Worm (Caenorhabditis elegans) whole organism, mixed stage, embryonic: ENCODE results near the gene prdh-1.
A peak's percentile ranks its signal among the peaks of the same experiment; 100 is the strongest.

Experiments used
- M03D4.4 ChIP-seq: sonication (generic microtip); optimal IDR thresholded peaks from 2 replicates; lab custom pipeline; 2017; ENCODE audit warnings: mild to moderate bottlenecking, missing genetic modification characterization, missing compliant biosample characterization
- bed-3 ChIP-seq: fragments of 200-800 bp; sonication (Bioruptor generic); optimal IDR thresholded peaks from 3 replicates; lab custom pipeline; 2018; ENCODE audit warnings: mild to moderate bottlenecking, missing genetic modification characterization, moderate library complexity, missing compliant biosample characterization
- ceh-43 ChIP-seq: fragments of 200-800 bp; sonication (Bioruptor generic); optimal IDR thresholded peaks from 2 replicates; lab custom pipeline; 2018; ENCODE audit warnings: mild to moderate bottlenecking, missing genetic modification characterization, moderate library complexity, missing compliant biosample characterization
- ces-1 ChIP-seq: fragments of 150-350 bp; optimal IDR thresholded peaks from 2 replicates; lab custom pipeline; 2014; ENCODE audit warnings: missing biosample characterization, missing genetic modification reagents, missing genetic modification characterization
- cnd-1 ChIP-seq: fragments of 200-800 bp; sonication (Bioruptor generic); optimal IDR thresholded peaks from 2 replicates; lab custom pipeline; 2018; ENCODE audit warnings: mild to moderate bottlenecking, missing genetic modification characterization, missing compliant biosample characterization
- drap-1 ChIP-seq: fragments of 200-800 bp; sonication (Bioruptor generic); optimal IDR thresholded peaks from 3 replicates; lab custom pipeline; 2018; ENCODE audit warnings: mild to moderate bottlenecking, missing genetic modification characterization, missing compliant biosample characterization
- elt-1 ChIP-seq: sonication (generic microtip); optimal IDR thresholded peaks from 2 replicates; lab custom pipeline; 2017; ENCODE audit warnings: missing genetic modification characterization, mild to moderate bottlenecking, missing compliant biosample characterization, antibody characterized with exemption, moderate library complexity, borderline replicate concordance; ENCODE audit not compliant: insufficient read depth
- elt-3 ChIP-seq: fragments of 150-350 bp; optimal IDR thresholded peaks from 2 replicates; lab custom pipeline; 2014; ENCODE audit warnings: missing biosample characterization, missing genetic modification characterization
- flh-1 ChIP-seq: fragments of 200-800 bp; sonication (Bioruptor generic); optimal IDR thresholded peaks from 2 replicates; lab custom pipeline; 2018; ENCODE audit warnings: mild to moderate bottlenecking, missing genetic modification characterization, moderate library complexity, missing compliant biosample characterization
- ham-2 ChIP-seq: fragments of 200-800 bp; sonication (Bioruptor generic); optimal IDR thresholded peaks from 2 replicates; lab custom pipeline; 2018; ENCODE audit warnings: mild to moderate bottlenecking, missing genetic modification characterization, missing compliant biosample characterization
- hlh-1 ChIP-seq: fragments of 150-350 bp; optimal IDR thresholded peaks from 2 replicates; lab custom pipeline; 2014; ENCODE audit warnings: missing biosample characterization, missing genetic modification reagents, missing genetic modification characterization
- lin-13 ChIP-seq: fragments of 150-350 bp; optimal IDR thresholded peaks from 2 replicates; lab custom pipeline; 2014; ENCODE audit warnings: missing biosample characterization, missing genetic modification characterization
- lin-32 ChIP-seq: fragments of 200-800 bp; sonication (Bioruptor generic); optimal IDR thresholded peaks from 2 replicates; lab custom pipeline; 2018; ENCODE audit warnings: mild to moderate bottlenecking, missing genetic modification characterization, missing compliant biosample characterization
- lsy-2 ChIP-seq: fragments of 150-350 bp; optimal IDR thresholded peaks from 2 replicates; lab custom pipeline; 2014; ENCODE audit warnings: missing biosample characterization, missing genetic modification characterization
- mab-5 ChIP-seq: fragments of 150-350 bp; optimal IDR thresholded peaks from 2 replicates; lab custom pipeline; 2014; ENCODE audit warnings: missing biosample characterization, missing genetic modification characterization
- mep-1 ChIP-seq: fragments of 150-350 bp; optimal IDR thresholded peaks from 2 replicates; lab custom pipeline; 2017; ENCODE audit warnings: missing biosample characterization, missing genetic modification reagents, missing genetic modification characterization, inconsistent platforms
- mls-2 ChIP-seq: sonication (generic microtip); optimal IDR thresholded peaks from 2 replicates; lab custom pipeline; 2016; ENCODE audit warnings: mild to moderate bottlenecking, missing genetic modification characterization, moderate library complexity, missing compliant biosample characterization
- nhr-12 ChIP-seq: fragments of 150-350 bp; optimal IDR thresholded peaks from 2 replicates; lab custom pipeline; 2014; ENCODE audit warnings: missing biosample characterization, missing genetic modification characterization
- nhr-2 ChIP-seq: fragments of 150-350 bp; optimal IDR thresholded peaks from 2 replicates; lab custom pipeline; 2014; ENCODE audit warnings: missing biosample characterization, missing genetic modification characterization
- nhr-237 ChIP-seq: fragments of 150-350 bp; optimal IDR thresholded peaks from 2 replicates; lab custom pipeline; 2014; ENCODE audit warnings: missing biosample characterization, missing genetic modification characterization
- nhr-28 ChIP-seq: fragments of 150-350 bp; optimal IDR thresholded peaks from 2 replicates; lab custom pipeline; 2014; ENCODE audit warnings: missing biosample characterization, missing genetic modification characterization
- nhr-76 ChIP-seq: sonication (generic microtip); optimal IDR thresholded peaks from 2 replicates; lab custom pipeline; 2017; ENCODE audit warnings: missing biosample characterization, missing genetic modification characterization
- pha-4 ChIP-seq: fragments of 150-350 bp; optimal IDR thresholded peaks from 2 replicates; lab custom pipeline; 2018; ENCODE audit warnings: missing biosample characterization, missing genetic modification reagents, missing genetic modification characterization
- sem-2 ChIP-seq: fragments of 200-800 bp; sonication (Bioruptor generic); optimal IDR thresholded peaks from 2 replicates; lab custom pipeline; 2018; ENCODE audit warnings: mild to moderate bottlenecking, missing genetic modification characterization, missing compliant biosample characterization
- snpc-4 ChIP-seq: fragments of 150-350 bp; optimal IDR thresholded peaks from 2 replicates; lab custom pipeline; 2014; ENCODE audit warnings: missing biosample characterization, missing genetic modification characterization
- sptf-1 ChIP-seq: sonication (generic microtip); optimal IDR thresholded peaks from 2 replicates; lab custom pipeline; 2017; ENCODE audit warnings: mild to moderate bottlenecking, missing genetic modification characterization, moderate library complexity, missing compliant biosample characterization
- tbx-8 ChIP-seq: fragments of 200-800 bp; sonication (Bioruptor generic); optimal IDR thresholded peaks from 2 replicates; lab custom pipeline; 2018; ENCODE audit warnings: mild to moderate bottlenecking, missing genetic modification characterization, moderate library complexity, missing compliant biosample characterization
- unc-120 ChIP-seq: sonication (generic microtip); optimal IDR thresholded peaks from 2 replicates; lab custom pipeline; 2017; ENCODE audit warnings: missing genetic modification characterization, missing compliant biosample characterization; ENCODE audit not compliant: poor library complexity, severe bottlenecking
- unc-39 ChIP-seq: fragments of 150-350 bp; optimal IDR thresholded peaks from 2 replicates; lab custom pipeline; 2014; ENCODE audit warnings: missing biosample characterization, missing genetic modification characterization
- unc-62 ChIP-seq: fragments of 150-350 bp; optimal IDR thresholded peaks from 2 replicates; lab custom pipeline; 2014; ENCODE audit warnings: missing biosample characterization, missing genetic modification reagents, missing genetic modification characterization
- zip-8 ChIP-seq: fragments of 150-350 bp; optimal IDR thresholded peaks from 2 replicates; lab custom pipeline; 2014; ENCODE audit warnings: missing biosample characterization, missing genetic modification characterization
- ztf-11 ChIP-seq: fragments of 150-350 bp; optimal IDR thresholded peaks from 2 replicates; lab custom pipeline; 2014; ENCODE audit warnings: missing biosample characterization, missing genetic modification characterization

prdh-1 gene

DNA sequence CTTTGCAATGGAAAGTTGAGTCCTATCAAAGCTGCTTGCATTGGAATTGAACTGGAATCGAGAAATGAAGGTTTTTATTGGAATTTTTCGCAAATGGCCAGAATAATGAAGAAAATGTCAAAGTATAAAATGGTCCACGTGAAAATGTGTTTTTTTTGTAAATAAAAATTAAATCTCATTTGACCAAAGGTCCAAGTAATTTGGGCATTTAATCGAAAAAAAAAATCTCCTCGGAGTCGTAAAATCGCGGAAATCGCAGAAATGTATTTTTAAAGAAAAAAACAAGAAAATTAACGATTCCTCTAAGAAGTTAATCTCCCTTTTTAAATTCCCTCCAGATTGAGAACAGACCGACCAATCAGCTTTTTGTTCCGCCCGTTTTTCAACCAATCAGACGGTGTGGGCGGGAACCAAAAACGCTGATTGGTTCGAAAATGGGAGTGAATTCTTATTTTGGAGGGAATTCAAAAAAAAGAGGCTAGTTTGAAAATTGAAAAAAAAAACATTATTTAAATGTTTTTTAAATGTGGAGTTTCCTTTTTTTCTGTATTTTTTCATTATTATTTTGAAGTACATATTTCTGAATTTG is at the start of gene prdh-1:
Gene prdh-1 (minus strand): TSS at position 51 of the 589 bp plus-strand sequence.
- TF ChIP-seq nhr-76 (no peak), ces-1 (no peak), nhr-2 (no peak), cnd-1 (no peak), M03D4.4 (no peak), nhr-28 (tag; lab: Kevin White, UChicago) (no peak), ceh-43 (no peak), mab-5 (tag; lab: Kevin White, UChicago) (no peak), mls-2 (no peak), lin-32 (GFP tag; lab: Kevin White, UChicago) (no peak), elt-1 (tag; lab: Kevin White, UChicago) (no peak), unc-39 (no peak)

DNA sequence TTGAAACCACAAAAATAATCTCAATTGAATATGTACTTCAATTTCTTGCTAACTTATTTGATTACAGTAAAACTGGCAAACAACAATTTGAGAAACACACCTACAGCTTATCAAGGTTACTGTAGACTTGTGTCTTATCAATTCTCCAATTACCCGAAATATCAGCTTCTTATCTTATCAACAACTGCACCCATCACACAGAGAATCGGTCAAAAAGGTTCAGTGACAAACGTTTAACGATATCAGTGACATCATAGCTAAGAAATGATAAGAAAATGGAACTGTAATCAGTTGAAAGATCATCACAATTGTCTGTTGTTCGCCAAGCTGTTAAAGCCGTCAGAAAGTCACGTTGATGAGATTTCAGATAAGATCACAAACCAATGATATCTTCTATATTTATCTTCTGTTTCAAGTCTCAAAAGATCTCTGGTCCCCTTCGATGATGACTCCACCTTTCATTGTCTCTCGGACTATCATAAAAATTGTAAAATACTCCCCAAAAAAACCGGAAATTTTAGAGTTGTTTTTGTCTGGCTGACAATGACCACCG is 42.9 kb upstream of the prdh-1 start:
- TF ChIP-seq elt-1 (tag; lab: Kevin White, UChicago) = peak; percentile 89
- TF ChIP-seq elt-3 (tag; lab: Kevin White, UChicago) = peak; percentile 95
- TF ChIP-seq nhr-2 = peak; percentile 17
- no peak for TF ChIP-seq ham-2 (GFP tag; lab: Kevin White, UChicago)
- TF ChIP-seq pha-4 (tag; lab: Kevin White, UChicago) = peak; percentile 9
- TF ChIP-seq lsy-2 (tag; lab: Kevin White, UChicago) = peak; percentile 5
- TF ChIP-seq, all 35 proteins: peak for 5

DNA sequence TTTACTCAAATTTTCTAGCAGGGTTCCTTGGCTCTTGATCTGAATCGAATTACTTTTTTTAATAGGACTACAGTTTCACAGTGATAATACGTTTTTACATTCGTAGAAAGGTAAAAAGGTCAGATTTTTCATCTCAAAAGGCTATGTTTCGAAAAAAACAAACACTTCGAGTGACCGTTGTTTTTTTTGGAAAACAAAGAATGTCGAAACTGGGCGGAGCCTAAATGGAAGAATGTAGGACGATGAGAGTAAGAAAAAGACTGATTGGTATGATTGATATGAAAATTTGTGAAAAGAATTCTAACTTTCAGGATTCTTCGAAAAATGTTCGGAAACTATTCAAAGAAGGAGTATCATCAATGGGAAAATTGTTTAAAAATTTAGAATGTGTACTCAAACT is 36.5 kb upstream of the prdh-1 start, which contains the start of gene Y37A1A.2:
Gene Y37A1A.2 (minus strand): TSS at position 101 of the 400 bp plus-strand sequence.
- TF ChIP-seq nhr-28 (tag; lab: Kevin White, UChicago) = no peak
- TF ChIP-seq elt-3 (tag; lab: Kevin White, UChicago) = no peak
- no peak for TF ChIP-seq lin-32 (GFP tag; lab: Kevin White, UChicago)
- TF ChIP-seq ceh-43 = no peak
- no peak for TF ChIP-seq cnd-1
- TF ChIP-seq lsy-2 (tag; lab: Kevin White, UChicago) = no peak
- no peak for TF ChIP-seq snpc-4 (tag; lab: Kevin White, UChicago)
- no peak for TF ChIP-seq unc-120 (tag; lab: Kevin White, UChicago)
- no peak for TF ChIP-seq sptf-1
- TF ChIP-seq hlh-1 (tag; lab: Kevin White, UChicago) = no peak
- no peak for TF ChIP-seq flh-1 (GFP tag; lab: Kevin White, UChicago)
- no peak for TF ChIP-seq sem-2
- no peak for TF ChIP-seq bed-3 (GFP tag; lab: Kevin White, UChicago)
- TF ChIP-seq mep-1 (tag; lab: Kevin White, UChicago) = no peak
- no peak for TF ChIP-seq lin-13 (tag; lab: Kevin White, UChicago)
- no peak for TF ChIP-seq ztf-11 (tag; lab: Kevin White, UChicago)
- TF ChIP-seq nhr-237 (tag; lab: Kevin White, UChicago) = no peak
- TF ChIP-seq M03D4.4 = no peak

DNA sequence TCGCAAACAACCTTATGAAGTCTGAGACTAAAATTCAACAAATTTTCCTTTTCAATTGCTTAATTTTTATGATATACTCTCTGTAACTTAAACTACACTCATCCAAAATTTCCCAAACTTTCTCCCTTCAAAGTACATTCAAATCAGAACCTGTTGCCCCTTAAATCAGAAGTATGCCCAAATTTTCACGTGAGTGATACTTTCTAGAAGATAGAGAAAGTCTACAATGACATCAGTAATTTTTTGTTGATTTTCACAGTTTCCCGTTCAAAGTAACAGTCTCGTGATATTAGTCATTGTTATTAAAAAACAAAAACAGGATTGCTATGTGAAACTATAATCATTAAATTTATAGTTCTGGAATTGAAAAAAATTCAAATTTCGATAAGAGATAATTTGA is 34.5 kb upstream of the prdh-1 start:
- TF ChIP-seq flh-1 (GFP tag; lab: Kevin White, UChicago) = no peak
- no peak for TF ChIP-seq mls-2
- no peak for TF ChIP-seq unc-39
- TF ChIP-seq zip-8 = no peak
- TF ChIP-seq ceh-43 = no peak
- TF ChIP-seq hlh-1 (tag; lab: Kevin White, UChicago) = no peak
- TF ChIP-seq tbx-8 (GFP tag; lab: Kevin White, UChicago) = no peak
- TF ChIP-seq mep-1 (tag; lab: Kevin White, UChicago) = no peak
- TF ChIP-seq bed-3 (GFP tag; lab: Kevin White, UChicago) = no peak
- no peak for TF ChIP-seq lin-13 (tag; lab: Kevin White, UChicago)
- TF ChIP-seq nhr-12 (tag; lab: Kevin White, UChicago) = no peak
- no peak for TF ChIP-seq drap-1 (GFP tag; lab: Kevin White, UChicago)
- no peak for TF ChIP-seq nhr-28 (tag; lab: Kevin White, UChicago)
- no peak for TF ChIP-seq nhr-2
- no peak for TF ChIP-seq unc-62
- no peak for TF ChIP-seq elt-3 (tag; lab: Kevin White, UChicago)
